Fruit fly (Drosophila melanogaster): Measurements from ENCODE around the gene CG17028.

The CG17028 gene

dm6 chr3L:16012315-16012950 lies 34.1 kb downstream of the CG17028 start:
- TF ChIP-seq pad (GFP tag; optimal IDR thresholded peaks at IDR 0.05) (no peak), cnc (optimal IDR thresholded peaks at IDR 0.05) (no peak), CG7101 (tag; optimal IDR thresholded peaks at IDR 0.05) (no peak), toe (GFP tag; optimal IDR thresholded peaks at IDR 0.05) (no peak), kay (GFP tag; ENCODE audit: borderline replicate concordance) (no peak), Hr96 (GFP tag; optimal IDR thresholded peaks at IDR 0.05) (no peak), Mnt (GFP tag; optimal IDR thresholded peaks at IDR 0.05) (no peak), cic (GFP tag; optimal IDR thresholded peaks at IDR 0.05) (no peak), CG14711 (tag; optimal IDR thresholded peaks at IDR 0.05) (no peak), CG1620 (GFP tag; optimal IDR thresholded peaks at IDR 0.05) (no peak), CG33017 (tag; optimal IDR thresholded peaks at IDR 0.05) (no peak), ovo (GFP tag; optimal IDR thresholded peaks at IDR 0.05) (no peak)

dm6 chr3L:16013198-16013982 lies 35.1 kb downstream of the CG17028 start:
- TF ChIP-seq tj (GFP tag; optimal IDR thresholded peaks at IDR 0.05) (no peak), CG7101 (tag; optimal IDR thresholded peaks at IDR 0.05) (no peak), CG5204 (GFP tag; optimal IDR thresholded peaks at IDR 0.05) (no peak), Mnt (GFP tag; optimal IDR thresholded peaks at IDR 0.05) (no peak), cic (GFP tag; optimal IDR thresholded peaks at IDR 0.05) (no peak), Crg-1 (GFP tag; optimal IDR thresholded peaks at IDR 0.05) (no peak), Hr96 (GFP tag; optimal IDR thresholded peaks at IDR 0.05) (no peak), ovo (GFP tag; optimal IDR thresholded peaks at IDR 0.05) (no peak), CG1620 (GFP tag; optimal IDR thresholded peaks at IDR 0.05) (no peak), Clk (GFP tag; optimal IDR thresholded peaks at IDR 0.05) (no peak), kay (GFP tag; ENCODE audit: borderline replicate concordance) (no peak), CG12768 (GFP tag; optimal IDR thresholded peaks at IDR 0.05) (no peak), CG33017 (tag; optimal IDR thresholded peaks at IDR 0.05) (no peak), bab1 (GFP tag; optimal IDR thresholded peaks at IDR 0.05) (no peak), pad (GFP tag; optimal IDR thresholded peaks at IDR 0.05) (no peak), toe (GFP tag; optimal IDR thresholded peaks at IDR 0.05) (no peak), CG7045 (GFP tag; optimal IDR thresholded peaks at IDR 0.05) (no peak), CG14711 (tag; optimal IDR thresholded peaks at IDR 0.05) (no peak)

dm6 chr3L:16014515-16014914 lies 36.2 kb downstream of the CG17028 start:
- no peak for TF ChIP-seq CG12768 (GFP tag; optimal IDR thresholded peaks at IDR 0.05)
- no peak for TF ChIP-seq Mnt (GFP tag; optimal IDR thresholded peaks at IDR 0.05)
- TF ChIP-seq Clk (GFP tag; optimal IDR thresholded peaks at IDR 0.05): no peak
- no peak for TF ChIP-seq cnc (optimal IDR thresholded peaks at IDR 0.05)

dm6 chr3L:16015765-16016760 lies 37.7 kb downstream of the CG17028 start:
- TF ChIP-seq Clk (GFP tag; optimal IDR thresholded peaks at IDR 0.05): no peak
- TF ChIP-seq CG5204 (GFP tag; optimal IDR thresholded peaks at IDR 0.05): no peak
- no peak for TF ChIP-seq toe (GFP tag; optimal IDR thresholded peaks at IDR 0.05)

dm6 chr3L:16016911-16017310 lies 38.6 kb downstream of the CG17028 start:
- TF ChIP-seq toe (GFP tag; optimal IDR thresholded peaks at IDR 0.05) (no peak), CG7101 (tag; optimal IDR thresholded peaks at IDR 0.05) (no peak), cic (GFP tag; optimal IDR thresholded peaks at IDR 0.05) (no peak), Crg-1 (GFP tag; optimal IDR thresholded peaks at IDR 0.05) (no peak), pad (GFP tag; optimal IDR thresholded peaks at IDR 0.05) (no peak), CG7045 (GFP tag; optimal IDR thresholded peaks at IDR 0.05) (no peak), bab1 (GFP tag; optimal IDR thresholded peaks at IDR 0.05) (no peak), tj (GFP tag; optimal IDR thresholded peaks at IDR 0.05) (no peak), Clk (GFP tag; optimal IDR thresholded peaks at IDR 0.05) (no peak), ovo (GFP tag; optimal IDR thresholded peaks at IDR 0.05) (no peak), CG1620 (GFP tag; optimal IDR thresholded peaks at IDR 0.05) (no peak), Hr96 (GFP tag; optimal IDR thresholded peaks at IDR 0.05) (no peak)

dm6 chr3L:16017528-16018250 lies 39.4 kb downstream of the CG17028 start:
- no peak for TF ChIP-seq CG1620 (GFP tag; optimal IDR thresholded peaks at IDR 0.05)
- TF ChIP-seq CG5204 (GFP tag; optimal IDR thresholded peaks at IDR 0.05): no peak
- no peak for TF ChIP-seq CG7045 (GFP tag; optimal IDR thresholded peaks at IDR 0.05)
- TF ChIP-seq kay (GFP tag; ENCODE audit: borderline replicate concordance): no peak
- TF ChIP-seq toe (GFP tag; optimal IDR thresholded peaks at IDR 0.05): no peak
- TF ChIP-seq bab1 (GFP tag; optimal IDR thresholded peaks at IDR 0.05): no peak
- no peak for TF ChIP-seq CG12768 (GFP tag; optimal IDR thresholded peaks at IDR 0.05)
- no peak for TF ChIP-seq tj (GFP tag; optimal IDR thresholded peaks at IDR 0.05)
- TF ChIP-seq pad (GFP tag; optimal IDR thresholded peaks at IDR 0.05): no peak
- no peak for TF ChIP-seq CG7101 (tag; optimal IDR thresholded peaks at IDR 0.05)

Measured in whole organism, adult.